Worm (Caenorhabditis elegans) whole organism, mixed stage, embryonic: ENCODE data around the gene F27B3.8.

Source experiments
- bed-3 ChIP-seq: fragments of 200-800 bp; sonication (Bioruptor generic); optimal IDR thresholded peaks from 3 replicates; lab custom pipeline; 2018; ENCODE audit warnings: mild to moderate bottlenecking, missing genetic modification characterization, moderate library complexity, missing compliant biosample characterization
- ceh-83 ChIP-seq: fragments of 200-800 bp; sonication (Bioruptor generic); optimal IDR thresholded peaks from 2 replicates; lab custom pipeline; 2018; ENCODE audit warnings: mild to moderate bottlenecking, missing genetic modification characterization, missing compliant biosample characterization
- ces-1 ChIP-seq: fragments of 150-350 bp; optimal IDR thresholded peaks from 2 replicates; lab custom pipeline; 2014; ENCODE audit warnings: missing biosample characterization, missing genetic modification reagents, missing genetic modification characterization
- cnd-1 ChIP-seq: fragments of 200-800 bp; sonication (Bioruptor generic); optimal IDR thresholded peaks from 2 replicates; lab custom pipeline; 2018; ENCODE audit warnings: mild to moderate bottlenecking, missing genetic modification characterization, missing compliant biosample characterization
- lin-32 ChIP-seq: fragments of 200-800 bp; sonication (Bioruptor generic); optimal IDR thresholded peaks from 2 replicates; lab custom pipeline; 2018; ENCODE audit warnings: mild to moderate bottlenecking, missing genetic modification characterization, missing compliant biosample characterization
- nhr-12 ChIP-seq: fragments of 150-350 bp; optimal IDR thresholded peaks from 2 replicates; lab custom pipeline; 2014; ENCODE audit warnings: missing biosample characterization, missing genetic modification characterization
- nhr-28 ChIP-seq: fragments of 150-350 bp; optimal IDR thresholded peaks from 2 replicates; lab custom pipeline; 2014; ENCODE audit warnings: missing biosample characterization, missing genetic modification characterization
- snpc-4 ChIP-seq: fragments of 150-350 bp; optimal IDR thresholded peaks from 2 replicates; lab custom pipeline; 2014; ENCODE audit warnings: missing biosample characterization, missing genetic modification characterization
- sptf-1 ChIP-seq: sonication (generic microtip); optimal IDR thresholded peaks from 2 replicates; lab custom pipeline; 2017; ENCODE audit warnings: mild to moderate bottlenecking, missing genetic modification characterization, moderate library complexity, missing compliant biosample characterization
- tbx-8 ChIP-seq: fragments of 200-800 bp; sonication (Bioruptor generic); optimal IDR thresholded peaks from 2 replicates; lab custom pipeline; 2018; ENCODE audit warnings: mild to moderate bottlenecking, missing genetic modification characterization, moderate library complexity, missing compliant biosample characterization
- unc-62 ChIP-seq: fragments of 150-350 bp; optimal IDR thresholded peaks from 2 replicates; lab custom pipeline; 2014; ENCODE audit warnings: missing biosample characterization, missing genetic modification reagents, missing genetic modification characterization
- ztf-11 ChIP-seq: fragments of 150-350 bp; optimal IDR thresholded peaks from 2 replicates; lab custom pipeline; 2014; ENCODE audit warnings: missing biosample characterization, missing genetic modification characterization

DNA sequence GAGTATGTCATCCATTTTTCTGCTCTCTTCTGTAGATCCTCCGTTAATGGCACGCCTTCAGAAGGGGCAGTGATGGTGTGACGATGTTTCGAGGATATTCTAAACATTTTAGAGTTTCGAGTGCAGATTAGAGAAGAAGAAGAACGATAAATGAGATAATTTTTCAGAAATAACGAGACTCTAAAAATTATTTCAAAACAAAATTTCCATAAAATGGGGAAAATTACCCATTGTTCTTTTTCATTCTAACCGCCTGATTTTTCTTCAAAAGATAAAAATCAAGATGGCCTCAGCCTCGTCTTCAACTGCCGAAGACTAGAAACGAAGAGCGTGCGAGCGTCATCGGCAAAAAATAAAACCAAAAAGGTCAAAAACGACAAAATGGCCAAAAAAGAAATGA is 21.6 kb downstream of the F27B3.8 start, which contains the start of gene let-765:
- TF ChIP-seq sptf-1 (no peak), ztf-11 (tag; lab: Kevin White, UChicago) (no peak), snpc-4 (tag; lab: Kevin White, UChicago) (no peak), cnd-1 (tag; lab: Kevin White, UChicago) (no peak), unc-62 (GFP tag; lab: Kevin White, UChicago) (no peak), tbx-8 (GFP tag; lab: Kevin White, UChicago) (no peak), ces-1 (GFP tag; lab: Kevin White, UChicago) (no peak), lin-32 (GFP tag; lab: Kevin White, UChicago) (no peak), nhr-28 (no peak), nhr-12 (tag; lab: Kevin White, UChicago) (no peak), ceh-83 (no peak), bed-3 (GFP tag; lab: Kevin White, UChicago) (no peak)
